Fruit fly (Drosophila melanogaster): ENCODE measurements around the gene hd.

hd gene

dm6 chr3R:5390095-5390663 is 15.4 kb upstream of the hd start:
- TF ChIP-seq dmrt93B (GFP tag; optimal IDR thresholded peaks at IDR 0.05) (no peak), Hr83 (GFP tag; optimal IDR thresholded peaks at IDR 0.05; ENCODE audit: poor library complexity, severe bottlenecking) (no peak), Hr78 (GFP tag; optimal IDR thresholded peaks at IDR 0.05) (no peak), ey (GFP tag; optimal IDR thresholded peaks at IDR 0.05) (no peak), Dfd (GFP tag; optimal IDR thresholded peaks at IDR 0.05) (no peak), Dif (GFP tag; optimal IDR thresholded peaks at IDR 0.05; ENCODE audit: partially characterized antibody) (no peak), rgr (GFP tag; optimal IDR thresholded peaks at IDR 0.05) (no peak), br (GFP tag; optimal IDR thresholded peaks at IDR 0.05) (no peak), Mio (GFP tag; optimal IDR thresholded peaks at IDR 0.05) (no peak), dsf (GFP tag; optimal IDR thresholded peaks at IDR 0.05; ENCODE audit: borderline replicate concordance) (no peak)

dm6 chr3R:5389435-5389834 is 14.7 kb upstream of the hd start:
- TF ChIP-seq ey (GFP tag; optimal IDR thresholded peaks at IDR 0.05), result no peak
- no peak for TF ChIP-seq Hnf4 (GFP tag; optimal IDR thresholded peaks at IDR 0.05)
- TF ChIP-seq GATAd (GFP tag; optimal IDR thresholded peaks at IDR 0.05), result no peak
- no peak for TF ChIP-seq dl (GFP tag; optimal IDR thresholded peaks at IDR 0.05; ENCODE audit: insufficient read depth in 1 of 2, partially characterized antibody in 2 of 2)
- TF ChIP-seq Vsx2 (GFP tag; optimal IDR thresholded peaks at IDR 0.05; ENCODE audit: partially characterized antibody), result no peak
- no peak for TF ChIP-seq Myc (optimal IDR thresholded peaks at IDR 0.05)
- no peak for TF ChIP-seq CG32264 (GFP tag; optimal IDR thresholded peaks at IDR 0.05)
- no peak for TF ChIP-seq N (GFP tag; optimal IDR thresholded peaks at IDR 0.05)
- TF ChIP-seq OdsH (GFP tag; optimal IDR thresholded peaks at IDR 0.05), result no peak
- no peak for TF ChIP-seq pan (optimal IDR thresholded peaks at IDR 0.05)
- no peak for TF ChIP-seq woc (GFP tag; optimal IDR thresholded peaks at IDR 0.05)
- no peak for TF ChIP-seq CrebA (GFP tag; optimal IDR thresholded peaks at IDR 0.05; ENCODE audit: borderline replicate concordance)
- no peak for TF ChIP-seq Abd-B (GFP tag; optimal IDR thresholded peaks at IDR 0.05)
- TF ChIP-seq foxo (GFP tag; optimal IDR thresholded peaks at IDR 0.05), result no peak
- TF ChIP-seq Sp1 (GFP tag; optimal IDR thresholded peaks at IDR 0.05), result no peak
- TF ChIP-seq Hr83 (GFP tag; optimal IDR thresholded peaks at IDR 0.05; ENCODE audit: poor library complexity, severe bottlenecking), result no peak
- TF ChIP-seq Mio (GFP tag; optimal IDR thresholded peaks at IDR 0.05), result no peak
- TF ChIP-seq br (GFP tag; optimal IDR thresholded peaks at IDR 0.05), result no peak
- no peak for TF ChIP-seq CG9705 (GFP tag; optimal IDR thresholded peaks at IDR 0.05)

dm6 chr3R:5389034-5389433 is 14.3 kb upstream of the hd start:
- no peak for TF ChIP-seq Hr83 (GFP tag; optimal IDR thresholded peaks at IDR 0.05; ENCODE audit: poor library complexity, severe bottlenecking)

dm6 chr3R:5387996-5388395 is 13.2 kb upstream of the hd start:
- TF ChIP-seq brk (GFP tag; optimal IDR thresholded peaks at IDR 0.05) (no peak), fru (GFP tag; optimal IDR thresholded peaks at IDR 0.05) (no peak), Rel (GFP tag; optimal IDR thresholded peaks at IDR 0.05) (no peak), Rel (tag; optimal IDR thresholded peaks at IDR 0.05) (no peak), CrebA (GFP tag; optimal IDR thresholded peaks at IDR 0.05; ENCODE audit: borderline replicate concordance) (no peak), ey (GFP tag; optimal IDR thresholded peaks at IDR 0.05) (no peak), sage (GFP tag; optimal IDR thresholded peaks at IDR 0.05) (no peak), lola (GFP tag; optimal IDR thresholded peaks at IDR 0.05) (no peak), Dif (GFP tag; optimal IDR thresholded peaks at IDR 0.05; ENCODE audit: partially characterized antibody) (no peak), CG9705 (GFP tag; optimal IDR thresholded peaks at IDR 0.05) (no peak), br (GFP tag; optimal IDR thresholded peaks at IDR 0.05) (no peak), Sp1 (GFP tag; optimal IDR thresholded peaks at IDR 0.05) (no peak), psq (GFP tag; optimal IDR thresholded peaks at IDR 0.05) (no peak), rgr (GFP tag; optimal IDR thresholded peaks at IDR 0.05) (no peak), dmrt93B (GFP tag; optimal IDR thresholded peaks at IDR 0.05) (no peak), Jra (GFP tag; optimal IDR thresholded peaks at IDR 0.05) (no peak), dl (GFP tag; optimal IDR thresholded peaks at IDR 0.05; ENCODE audit: insufficient read depth in 1 of 2, partially characterized antibody in 2 of 2) (no peak), Vsx2 (GFP tag; optimal IDR thresholded peaks at IDR 0.05; ENCODE audit: partially characterized antibody) (no peak), Hnf4 (GFP tag; optimal IDR thresholded peaks at IDR 0.05) (no peak), GATAd (GFP tag; optimal IDR thresholded peaks at IDR 0.05) (no peak), HLH106 (tag; optimal IDR thresholded peaks at IDR 0.05) (no peak)

Measured in whole organism, wandering third instar larva.